Worm (Caenorhabditis elegans) whole organism, L2 larva: ENCODE data around the gene C08B11.9.
A peak's percentile ranks its signal among the peaks of the same experiment; 100 is the strongest.

Experiments used
- C34F6.9 ChIP-seq: fragments of 150-350 bp; optimal IDR thresholded peaks from 2 replicates; lab custom pipeline; 2014; ENCODE audit warnings: missing biosample characterization, missing genetic modification characterization
- F13H6.1 ChIP-seq: sonication (generic microtip); optimal IDR thresholded peaks from 2 replicates; lab custom pipeline; 2016; ENCODE audit warnings: missing genetic modification characterization, missing compliant biosample characterization
- R02D3.7 ChIP-seq: fragments of 150-350 bp; optimal IDR thresholded peaks from 2 replicates; lab custom pipeline; 2014; ENCODE audit warnings: missing biosample characterization, missing genetic modification characterization
- Y55F3AM.14 ChIP-seq: fragments of 200-800 bp; sonication (Bioruptor generic); optimal IDR thresholded peaks from 2 replicates; lab custom pipeline; 2018; ENCODE audit warnings: mild to moderate bottlenecking, missing genetic modification characterization, missing compliant biosample characterization
- ZK546.5 ChIP-seq: sonication (generic microtip); optimal IDR thresholded peaks from 2 replicates; lab custom pipeline; 2017; ENCODE audit warnings: missing biosample characterization, missing genetic modification characterization
- alr-1 ChIP-seq: fragments of 150-350 bp; optimal IDR thresholded peaks from 2 replicates; lab custom pipeline; 2014; ENCODE audit warnings: missing biosample characterization, missing genetic modification characterization
- aly-2 ChIP-seq: fragments of 150-350 bp; optimal IDR thresholded peaks from 2 replicates; lab custom pipeline; 2014; ENCODE audit warnings: missing biosample characterization, missing genetic modification characterization
- ama-1 ChIP-seq: fragments of 150-350 bp; optimal IDR thresholded peaks from 2 replicates; lab custom pipeline; 2018; ENCODE audit warnings: inconsistent platforms
- blmp-1 ChIP-seq: sonication (generic microtip); optimal IDR thresholded peaks from 2 replicates; lab custom pipeline; 2017; ENCODE audit warnings: missing genetic modification characterization, mild to moderate bottlenecking, missing compliant biosample characterization, antibody characterized with exemption, moderate library complexity; ENCODE audit not compliant: insufficient read depth
- ceh-16 ChIP-seq: fragments of 150-350 bp; optimal IDR thresholded peaks from 2 replicates; lab custom pipeline; 2014; ENCODE audit warnings: missing biosample characterization, missing genetic modification characterization
- ceh-82 ChIP-seq: fragments of 150-350 bp; optimal IDR thresholded peaks from 2 replicates; lab custom pipeline; 2014; ENCODE audit warnings: missing biosample characterization, missing genetic modification characterization
- crh-2 ChIP-seq: sonication (generic microtip); optimal IDR thresholded peaks from 2 replicates; lab custom pipeline; 2017; ENCODE audit warnings: missing biosample characterization, missing genetic modification characterization
- dmd-4 ChIP-seq: sonication (generic microtip); optimal IDR thresholded peaks from 2 replicates; lab custom pipeline; 2017; ENCODE audit warnings: missing biosample characterization, missing genetic modification characterization
- egl-27 ChIP-seq: sonication (generic microtip); optimal IDR thresholded peaks from 3 replicates; lab custom pipeline; 2017; ENCODE audit warnings: missing biosample characterization, missing genetic modification reagents, missing genetic modification characterization
- elt-1 ChIP-seq: fragments of 150-350 bp; optimal IDR thresholded peaks from 2 replicates; lab custom pipeline; 2014; ENCODE audit warnings: missing biosample characterization, missing genetic modification characterization
- elt-3 ChIP-seq: sonication (generic microtip); optimal IDR thresholded peaks from 2 replicates; lab custom pipeline; 2017; ENCODE audit warnings: missing biosample characterization, missing genetic modification characterization
- fos-1 ChIP-seq: fragments of 150-350 bp; optimal IDR thresholded peaks from 2 replicates; lab custom pipeline; 2014; ENCODE audit warnings: missing biosample characterization, missing genetic modification characterization
- gmeb-1 ChIP-seq: fragments of 150-350 bp; optimal IDR thresholded peaks from 2 replicates; lab custom pipeline; 2014; ENCODE audit warnings: missing biosample characterization, missing genetic modification characterization
- lin-11 ChIP-seq: fragments of 150-350 bp; sonication (generic microtip); optimal IDR thresholded peaks from 2 replicates; lab custom pipeline; 2014; ENCODE audit warnings: missing biosample characterization, missing genetic modification characterization, inconsistent platforms, mixed read lengths
- lin-13 ChIP-seq: fragments of 150-350 bp; optimal IDR thresholded peaks from 2 replicates; lab custom pipeline; 2014; ENCODE audit warnings: missing biosample characterization, missing genetic modification reagents, missing genetic modification characterization
- lin-39 ChIP-seq: fragments of 150-350 bp; optimal IDR thresholded peaks from 2 replicates; lab custom pipeline; 2014; ENCODE audit warnings: missing biosample characterization, missing genetic modification reagents, missing genetic modification characterization
- lsy-2 ChIP-seq, 2 experiments: fragments of 150-350 bp in 1 of 2; sonication (generic microtip) in 1 of 2; optimal IDR thresholded peaks; 2 replicates each; lab custom pipeline; 2014 to 2017; ENCODE audit warnings: missing biosample characterization in 2 of 2, missing genetic modification characterization in 2 of 2
- mab-5 ChIP-seq: fragments of 150-350 bp; optimal IDR thresholded peaks from 2 replicates; lab custom pipeline; 2014; ENCODE audit warnings: missing biosample characterization, missing genetic modification characterization
- mbf-1 ChIP-seq: sonication (generic microtip); optimal IDR thresholded peaks from 2 replicates; lab custom pipeline; 2017; ENCODE audit warnings: missing biosample characterization, missing genetic modification characterization
- mdl-1 ChIP-seq, 2 experiments: fragments of 150-350 bp in 1 of 2; sonication (generic microtip) in 1 of 2; optimal IDR thresholded peaks; 2 replicates each; lab custom pipeline; 2017; ENCODE audit warnings: missing biosample characterization in 2 of 2, missing genetic modification characterization in 2 of 2
- nhr-10 ChIP-seq: sonication (generic microtip); optimal IDR thresholded peaks from 2 replicates; lab custom pipeline; 2017; ENCODE audit warnings: missing biosample characterization, missing genetic modification characterization
- nhr-11 ChIP-seq: fragments of 150-350 bp; optimal IDR thresholded peaks from 2 replicates; lab custom pipeline; 2014; ENCODE audit warnings: missing biosample characterization, missing genetic modification characterization
- nhr-12 ChIP-seq: fragments of 150-350 bp; optimal IDR thresholded peaks from 2 replicates; lab custom pipeline; 2014; ENCODE audit warnings: missing biosample characterization, missing genetic modification characterization
- nhr-129 ChIP-seq: fragments of 150-350 bp; optimal IDR thresholded peaks from 2 replicates; lab custom pipeline; 2014; ENCODE audit warnings: missing biosample characterization, missing genetic modification characterization
- nhr-21 ChIP-seq: fragments of 150-350 bp; optimal IDR thresholded peaks from 2 replicates; lab custom pipeline; 2014; ENCODE audit warnings: missing biosample characterization, missing genetic modification characterization
- nhr-23 ChIP-seq: fragments of 150-350 bp; optimal IDR thresholded peaks from 2 replicates; lab custom pipeline; 2014; ENCODE audit warnings: missing biosample characterization, missing genetic modification reagents, missing genetic modification characterization
- nhr-25 ChIP-seq: fragments of 150-350 bp; sonication (generic microtip); optimal IDR thresholded peaks from 3 replicates; lab custom pipeline; 2014; ENCODE audit warnings: missing biosample characterization, missing genetic modification characterization
- nhr-6 ChIP-seq: fragments of 150-350 bp; optimal IDR thresholded peaks from 2 replicates; lab custom pipeline; 2014; ENCODE audit warnings: missing biosample characterization, missing genetic modification characterization
- nhr-77 ChIP-seq: fragments of 150-350 bp; optimal IDR thresholded peaks from 2 replicates; lab custom pipeline; 2014; ENCODE audit warnings: missing biosample characterization, missing genetic modification characterization
- peb-1 ChIP-seq: fragments of 150-350 bp; optimal IDR thresholded peaks from 2 replicates; lab custom pipeline; 2014; ENCODE audit warnings: missing biosample characterization, missing genetic modification characterization
- sem-4 ChIP-seq: fragments of 150-350 bp; optimal IDR thresholded peaks from 2 replicates; lab custom pipeline; 2014; ENCODE audit warnings: missing biosample characterization, missing genetic modification reagents, missing genetic modification characterization
- skn-1 ChIP-seq: sonication (generic microtip); optimal IDR thresholded peaks from 2 replicates; lab custom pipeline; 2017; ENCODE audit warnings: missing biosample characterization, missing genetic modification characterization
- sma-3 ChIP-seq: sonication (generic microtip); optimal IDR thresholded peaks from 2 replicates; lab custom pipeline; 2016; ENCODE audit warnings: missing genetic modification reagents, missing genetic modification characterization, missing compliant biosample characterization
- sma-9 ChIP-seq, 2 experiments: fragments of 150-350 bp in 1 of 2; sonication (generic microtip) in 1 of 2; optimal IDR thresholded peaks; 2 replicates each; lab custom pipeline; 2014 to 2016; ENCODE audit warnings: missing genetic modification characterization in 2 of 2, mild to moderate bottlenecking in 1 of 2, missing biosample characterization in 1 of 2, missing compliant biosample characterization in 1 of 2, missing genetic modification reagents in 1 of 2, moderate library complexity in 1 of 2
- snpc-4 ChIP-seq: fragments of 150-350 bp; optimal IDR thresholded peaks from 2 replicates; lab custom pipeline; 2014; ENCODE audit warnings: missing biosample characterization, missing genetic modification characterization
- unc-39 ChIP-seq: fragments of 150-350 bp; optimal IDR thresholded peaks from 2 replicates; lab custom pipeline; 2014; ENCODE audit warnings: missing biosample characterization, missing genetic modification characterization
- unc-55 ChIP-seq: fragments of 150-350 bp; sonication (generic microtip); optimal IDR thresholded peaks from 3 replicates; lab custom pipeline; 2014; ENCODE audit warnings: missing biosample characterization, missing genetic modification reagents, missing genetic modification characterization
- unc-62 ChIP-seq: fragments of 150-350 bp; optimal IDR thresholded peaks from 2 replicates; lab custom pipeline; 2014; ENCODE audit warnings: missing biosample characterization, missing genetic modification reagents, missing genetic modification characterization
- zag-1 ChIP-seq: fragments of 150-350 bp; optimal IDR thresholded peaks from 2 replicates; lab custom pipeline; 2014; ENCODE audit warnings: missing biosample characterization, missing genetic modification characterization
- ztf-1 ChIP-seq: fragments of 200-800 bp; sonication (Bioruptor generic); conservative IDR thresholded peaks from 2 replicates; pipeline ENCODE4 v1.3.6; 2022; ENCODE audit warnings: missing genetic modification characterization, missing compliant biosample characterization
- ztf-4 ChIP-seq: fragments of 150-350 bp; optimal IDR thresholded peaks from 2 replicates; lab custom pipeline; 2014; ENCODE audit warnings: missing biosample characterization, missing genetic modification characterization

C08B11.9 gene

DNA sequence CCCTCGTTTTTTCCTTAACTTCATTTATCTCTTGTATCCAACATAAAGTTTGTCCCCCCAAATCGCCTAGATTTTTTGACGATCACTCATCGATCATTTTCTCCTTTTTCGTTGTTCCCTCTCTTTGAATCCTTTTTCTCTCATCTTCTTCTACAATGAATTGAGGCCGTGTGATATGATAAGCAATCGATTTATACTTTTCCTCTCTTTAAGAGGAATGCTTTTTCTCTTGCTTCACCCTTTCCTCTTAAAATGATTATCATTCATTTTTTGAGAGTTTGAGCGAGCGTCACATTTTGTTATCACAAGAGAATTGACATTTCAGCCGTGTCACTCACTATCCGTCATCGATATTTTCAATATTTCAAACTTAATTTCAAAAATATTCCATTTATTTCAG lies 40.1 kb upstream of the C08B11.9 start, which contains the start of gene K02C4.5:
K02C4.5 (plus strand) TSS at position 395 of the 400 bp plus-strand sequence.
- TF ChIP-seq fos-1: peak; percentile 98
- TF ChIP-seq skn-1 (tag; lab: Kevin White, UChicago): peak; percentile 11
- TF ChIP-seq mab-5: no peak
- TF ChIP-seq ceh-82 (tag; lab: Kevin White, UChicago): no peak
- no peak for TF ChIP-seq nhr-23 (tag; lab: Kevin White, UChicago)
- no peak for TF ChIP-seq ztf-4 (tag; lab: Kevin White, UChicago)
- no peak for TF ChIP-seq gmeb-1 (tag; lab: Kevin White, UChicago)
- no peak for TF ChIP-seq nhr-77 (tag; lab: Kevin White, UChicago)
- TF ChIP-seq crh-2 (tag; lab: Kevin White, UChicago): peak; percentile 48
- TF ChIP-seq ztf-1 (GFP tag; lab: Robert Waterston, UW): no peak

DNA sequence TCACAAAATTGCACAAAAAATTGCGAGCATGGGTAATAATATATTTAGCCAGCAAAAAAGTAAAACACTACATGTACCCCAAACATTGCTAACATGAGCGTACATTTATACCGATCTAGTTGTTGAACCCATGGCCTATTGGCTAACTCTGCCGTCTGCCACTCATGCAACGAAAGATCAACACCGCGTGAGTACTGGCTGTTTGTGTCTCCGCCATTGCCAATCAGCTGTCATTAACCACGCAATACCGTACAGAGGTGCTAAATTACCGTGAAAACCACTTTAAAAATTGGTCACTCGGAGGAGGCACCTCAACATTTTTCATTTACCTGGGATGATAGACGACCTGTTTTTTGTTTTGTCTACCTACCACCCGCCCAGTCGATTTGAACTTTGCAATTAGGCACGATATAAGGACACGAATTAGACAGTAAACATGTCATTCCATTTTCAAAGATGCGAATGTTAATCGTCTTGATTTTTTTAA lies 37.4 kb upstream of the C08B11.9 start, which contains the start of gene K02C4.2:
K02C4.2 (plus strand) TSS at position 437 of the 487 bp plus-strand sequence.
- TF ChIP-seq egl-27 (no peak), Y55F3AM.14 (GFP tag; lab: Kevin White, UChicago) (peak; percentile 62), nhr-129 (tag; lab: Kevin White, UChicago) (peak; percentile 95), lin-13 (peak; percentile 50), R02D3.7 (tag; lab: Kevin White, UChicago) (no peak), elt-1 (no peak), mab-5 (no peak), skn-1 (tag; lab: Kevin White, UChicago) (no peak), mdl-1 (tag; optimal IDR thresholded peaks at IDR 0.05; lab: Kevin White, UChicago) (peak in 1 of 2 experiments; percentile 9), C34F6.9 (tag; lab: Kevin White, UChicago) (peak; percentile 61), dmd-4 (no peak), crh-2 (tag; lab: Kevin White, UChicago) (peak; percentile 80), nhr-21 (tag; lab: Kevin White, UChicago) (peak; percentile 85), nhr-11 (peak; percentile 9), sma-9 (GFP tag; optimal IDR thresholded peaks at IDR 0.05; lab: Kevin White, UChicago) (peak; percentile 78), sma-9 (tag; optimal IDR thresholded peaks at IDR 0.05; lab: Kevin White, UChicago) (no peak), unc-62 (GFP tag; lab: Kevin White, UChicago) (no peak), unc-55 (GFP tag; lab: Kevin White, UChicago) (peak; percentile 45), elt-3 (tag; lab: Kevin White, UChicago) (no peak), zag-1 (tag; lab: Kevin White, UChicago) (peak; percentile 36), blmp-1 (tag; lab: Kevin White, UChicago) (peak; percentile 36), aly-2 (no peak), peb-1 (tag; lab: Kevin White, UChicago) (no peak), unc-39 (tag; lab: Kevin White, UChicago) (no peak), nhr-12 (tag; lab: Kevin White, UChicago) (no peak), mbf-1 (tag; lab: Kevin White, UChicago) (no peak), nhr-23 (tag; lab: Kevin White, UChicago) (no peak), lsy-2 (tag; optimal IDR thresholded peaks at IDR 0.05; lab: Kevin White, UChicago) (peak; percentile 12 to 73), sma-3 (peak; percentile 81), snpc-4 (tag; lab: Kevin White, UChicago) (peak; percentile 42), nhr-25 (tag; lab: Kevin White, UChicago) (peak; percentile 73), nhr-10 (tag; lab: Kevin White, UChicago) (no peak), ama-1 (lab: Kevin White, UChicago) (no peak), fos-1 (peak; percentile 90), nhr-6 (tag; lab: Kevin White, UChicago) (no peak), ZK546.5 (tag; lab: Kevin White, UChicago) (no peak), gmeb-1 (tag; lab: Kevin White, UChicago) (peak; percentile 74), alr-1 (tag; lab: Kevin White, UChicago) (no peak), lin-39 (tag; lab: Kevin White, UChicago) (no peak), ceh-16 (tag; lab: Kevin White, UChicago) (peak; percentile 57), F13H6.1 (tag; lab: Kevin White, UChicago) (peak; percentile 66), nhr-77 (tag; lab: Kevin White, UChicago) (peak; percentile 16), sem-4 (tag; lab: Kevin White, UChicago) (peak; percentile 69), lin-11 (tag; lab: Kevin White, UChicago) (peak; percentile 42)
